Worm (Caenorhabditis elegans) whole organism, L2 larva: ENCODE results near the gene ssp-34.

Experiments
- C34F6.9 ChIP-seq: fragments of 150-350 bp; optimal IDR thresholded peaks from 2 replicates; lab custom pipeline; 2014; ENCODE audit warnings: missing biosample characterization, missing genetic modification characterization
- Y55F3AM.14 ChIP-seq: fragments of 200-800 bp; sonication (Bioruptor generic); optimal IDR thresholded peaks from 2 replicates; lab custom pipeline; 2018; ENCODE audit warnings: mild to moderate bottlenecking, missing genetic modification characterization, missing compliant biosample characterization
- ZK546.5 ChIP-seq: sonication (generic microtip); optimal IDR thresholded peaks from 2 replicates; lab custom pipeline; 2017; ENCODE audit warnings: missing biosample characterization, missing genetic modification characterization
- alr-1 ChIP-seq: fragments of 150-350 bp; optimal IDR thresholded peaks from 2 replicates; lab custom pipeline; 2014; ENCODE audit warnings: missing biosample characterization, missing genetic modification characterization
- ama-1 ChIP-seq: fragments of 150-350 bp; optimal IDR thresholded peaks from 2 replicates; lab custom pipeline; 2018; ENCODE audit warnings: inconsistent platforms
- ceh-82 ChIP-seq: fragments of 150-350 bp; optimal IDR thresholded peaks from 2 replicates; lab custom pipeline; 2014; ENCODE audit warnings: missing biosample characterization, missing genetic modification characterization
- crh-2 ChIP-seq: sonication (generic microtip); optimal IDR thresholded peaks from 2 replicates; lab custom pipeline; 2017; ENCODE audit warnings: missing biosample characterization, missing genetic modification characterization
- dmd-4 ChIP-seq: sonication (generic microtip); optimal IDR thresholded peaks from 2 replicates; lab custom pipeline; 2017; ENCODE audit warnings: missing biosample characterization, missing genetic modification characterization
- egl-27 ChIP-seq: sonication (generic microtip); optimal IDR thresholded peaks from 3 replicates; lab custom pipeline; 2017; ENCODE audit warnings: missing biosample characterization, missing genetic modification reagents, missing genetic modification characterization
- elt-1 ChIP-seq: fragments of 150-350 bp; optimal IDR thresholded peaks from 2 replicates; lab custom pipeline; 2014; ENCODE audit warnings: missing biosample characterization, missing genetic modification characterization
- elt-3 ChIP-seq: sonication (generic microtip); optimal IDR thresholded peaks from 2 replicates; lab custom pipeline; 2017; ENCODE audit warnings: missing biosample characterization, missing genetic modification characterization
- fos-1 ChIP-seq: fragments of 150-350 bp; optimal IDR thresholded peaks from 2 replicates; lab custom pipeline; 2014; ENCODE audit warnings: missing biosample characterization, missing genetic modification characterization
- gmeb-1 ChIP-seq: fragments of 150-350 bp; optimal IDR thresholded peaks from 2 replicates; lab custom pipeline; 2014; ENCODE audit warnings: missing biosample characterization, missing genetic modification characterization
- lsy-2 ChIP-seq, 2 experiments: fragments of 150-350 bp in 1 of 2; sonication (generic microtip) in 1 of 2; optimal IDR thresholded peaks; 2 replicates each; lab custom pipeline; 2014 to 2017; ENCODE audit warnings: missing biosample characterization in 2 of 2, missing genetic modification characterization in 2 of 2
- mab-5 ChIP-seq: fragments of 150-350 bp; optimal IDR thresholded peaks from 2 replicates; lab custom pipeline; 2014; ENCODE audit warnings: missing biosample characterization, missing genetic modification characterization
- mbf-1 ChIP-seq: sonication (generic microtip); optimal IDR thresholded peaks from 2 replicates; lab custom pipeline; 2017; ENCODE audit warnings: missing biosample characterization, missing genetic modification characterization
- mdl-1 ChIP-seq, 2 experiments: fragments of 150-350 bp in 1 of 2; sonication (generic microtip) in 1 of 2; optimal IDR thresholded peaks; 2 replicates each; lab custom pipeline; 2017; ENCODE audit warnings: missing biosample characterization in 2 of 2, missing genetic modification characterization in 2 of 2
- nhr-11 ChIP-seq: fragments of 150-350 bp; optimal IDR thresholded peaks from 2 replicates; lab custom pipeline; 2014; ENCODE audit warnings: missing biosample characterization, missing genetic modification characterization
- nhr-12 ChIP-seq: fragments of 150-350 bp; optimal IDR thresholded peaks from 2 replicates; lab custom pipeline; 2014; ENCODE audit warnings: missing biosample characterization, missing genetic modification characterization
- nhr-129 ChIP-seq: fragments of 150-350 bp; optimal IDR thresholded peaks from 2 replicates; lab custom pipeline; 2014; ENCODE audit warnings: missing biosample characterization, missing genetic modification characterization
- nhr-21 ChIP-seq: fragments of 150-350 bp; optimal IDR thresholded peaks from 2 replicates; lab custom pipeline; 2014; ENCODE audit warnings: missing biosample characterization, missing genetic modification characterization
- nhr-237 ChIP-seq: fragments of 150-350 bp; optimal IDR thresholded peaks from 2 replicates; lab custom pipeline; 2014; ENCODE audit warnings: missing biosample characterization, missing genetic modification characterization
- nhr-6 ChIP-seq: fragments of 150-350 bp; optimal IDR thresholded peaks from 2 replicates; lab custom pipeline; 2014; ENCODE audit warnings: missing biosample characterization, missing genetic modification characterization
- nhr-77 ChIP-seq: fragments of 150-350 bp; optimal IDR thresholded peaks from 2 replicates; lab custom pipeline; 2014; ENCODE audit warnings: missing biosample characterization, missing genetic modification characterization
- sem-4 ChIP-seq: fragments of 150-350 bp; optimal IDR thresholded peaks from 2 replicates; lab custom pipeline; 2014; ENCODE audit warnings: missing biosample characterization, missing genetic modification reagents, missing genetic modification characterization
- skn-1 ChIP-seq: sonication (generic microtip); optimal IDR thresholded peaks from 2 replicates; lab custom pipeline; 2017; ENCODE audit warnings: missing biosample characterization, missing genetic modification characterization
- sma-3 ChIP-seq: sonication (generic microtip); optimal IDR thresholded peaks from 2 replicates; lab custom pipeline; 2016; ENCODE audit warnings: missing genetic modification reagents, missing genetic modification characterization, missing compliant biosample characterization
- sma-9 ChIP-seq, 2 experiments: fragments of 150-350 bp in 1 of 2; sonication (generic microtip) in 1 of 2; optimal IDR thresholded peaks; 2 replicates each; lab custom pipeline; 2014 to 2016; ENCODE audit warnings: missing genetic modification characterization in 2 of 2, mild to moderate bottlenecking in 1 of 2, missing biosample characterization in 1 of 2, missing compliant biosample characterization in 1 of 2, missing genetic modification reagents in 1 of 2, moderate library complexity in 1 of 2
- snpc-4 ChIP-seq: fragments of 150-350 bp; optimal IDR thresholded peaks from 2 replicates; lab custom pipeline; 2014; ENCODE audit warnings: missing biosample characterization, missing genetic modification characterization
- unc-39 ChIP-seq: fragments of 150-350 bp; optimal IDR thresholded peaks from 2 replicates; lab custom pipeline; 2014; ENCODE audit warnings: missing biosample characterization, missing genetic modification characterization
- unc-55 ChIP-seq: fragments of 150-350 bp; sonication (generic microtip); optimal IDR thresholded peaks from 3 replicates; lab custom pipeline; 2014; ENCODE audit warnings: missing biosample characterization, missing genetic modification reagents, missing genetic modification characterization
- zag-1 ChIP-seq: fragments of 150-350 bp; optimal IDR thresholded peaks from 2 replicates; lab custom pipeline; 2014; ENCODE audit warnings: missing biosample characterization, missing genetic modification characterization
- ztf-1 ChIP-seq: fragments of 200-800 bp; sonication (Bioruptor generic); conservative IDR thresholded peaks from 2 replicates; pipeline ENCODE4 v1.3.6; 2022; ENCODE audit warnings: missing genetic modification characterization, missing compliant biosample characterization
- ztf-11 ChIP-seq: sonication (generic microtip); optimal IDR thresholded peaks from 2 replicates; lab custom pipeline; 2017; ENCODE audit warnings: missing biosample characterization, missing genetic modification characterization
- ztf-4 ChIP-seq: fragments of 150-350 bp; optimal IDR thresholded peaks from 2 replicates; lab custom pipeline; 2014; ENCODE audit warnings: missing biosample characterization, missing genetic modification characterization

ssp-34 gene

DNA sequence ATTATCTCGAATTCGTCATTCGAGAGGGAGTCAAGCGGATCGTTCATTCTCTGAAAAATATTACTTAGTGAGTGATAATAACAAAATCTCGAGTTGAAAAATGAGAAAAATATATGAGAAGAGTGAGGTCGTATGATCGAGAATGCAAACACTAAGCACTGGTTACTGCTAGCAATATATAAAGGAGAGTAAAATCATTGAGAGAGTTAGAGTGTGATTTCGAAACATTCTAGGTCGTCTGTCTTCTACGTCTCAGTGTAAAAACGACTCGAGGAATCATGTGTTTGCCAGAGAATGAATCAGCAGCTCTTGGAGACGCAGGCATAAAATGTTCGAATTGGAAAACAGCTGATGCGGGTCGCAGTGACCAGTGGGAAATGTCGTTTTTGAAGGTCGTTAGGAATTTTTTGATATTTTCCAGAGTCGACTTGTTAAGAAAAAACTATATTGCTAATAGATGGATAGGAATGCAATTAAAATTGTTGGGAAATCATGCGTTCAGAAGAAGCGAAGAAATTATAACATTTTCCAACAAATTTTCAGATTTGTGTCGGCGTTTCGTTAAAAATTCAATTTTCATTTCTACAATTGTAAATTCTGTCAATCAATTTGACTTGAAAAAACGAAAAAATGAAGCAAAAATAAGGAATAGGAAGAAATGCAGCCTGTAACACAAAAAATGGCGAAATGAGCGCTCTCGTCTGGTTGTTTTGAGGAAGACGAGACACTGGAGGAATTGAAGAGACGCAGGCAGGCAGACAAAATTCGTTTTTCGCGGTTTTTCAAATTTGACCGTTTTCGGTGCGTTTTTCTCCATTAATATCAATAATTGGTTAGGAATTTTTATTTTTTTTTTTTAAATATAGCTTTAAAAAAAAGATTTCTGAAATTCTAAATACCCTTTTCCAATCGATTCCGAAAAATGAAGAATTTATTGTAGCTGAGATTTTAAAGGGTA, 41.1 kb downstream of the ssp-34 start, which contains the start of gene allo-1 (continued):
- TF ChIP-seq nhr-237 (tag; lab: Kevin White, UChicago) (no peak), Y55F3AM.14 (GFP tag; lab: Kevin White, UChicago) (no peak), C34F6.9 (tag; lab: Kevin White, UChicago) (peak; percentile 86), ztf-1 (no peak), mdl-1 (tag; optimal IDR thresholded peaks at IDR 0.05; lab: Kevin White, UChicago) (no peak), elt-1 (tag; lab: Kevin White, UChicago) (no peak), sma-9 (GFP tag; optimal IDR thresholded peaks at IDR 0.05; lab: Kevin White, UChicago) (peak; percentile 92), sma-9 (tag; optimal IDR thresholded peaks at IDR 0.05; lab: Kevin White, UChicago) (no peak), ZK546.5 (tag; lab: Kevin White, UChicago) (no peak), gmeb-1 (tag; lab: Kevin White, UChicago) (peak; percentile 91), ceh-82 (tag; lab: Kevin White, UChicago) (no peak), dmd-4 (no peak), fos-1 (peak; percentile 95), sma-3 (GFP tag; lab: Kevin White, UChicago) (peak; percentile 69), nhr-11 (tag; lab: Kevin White, UChicago) (no peak), crh-2 (peak; percentile 68)

DNA sequence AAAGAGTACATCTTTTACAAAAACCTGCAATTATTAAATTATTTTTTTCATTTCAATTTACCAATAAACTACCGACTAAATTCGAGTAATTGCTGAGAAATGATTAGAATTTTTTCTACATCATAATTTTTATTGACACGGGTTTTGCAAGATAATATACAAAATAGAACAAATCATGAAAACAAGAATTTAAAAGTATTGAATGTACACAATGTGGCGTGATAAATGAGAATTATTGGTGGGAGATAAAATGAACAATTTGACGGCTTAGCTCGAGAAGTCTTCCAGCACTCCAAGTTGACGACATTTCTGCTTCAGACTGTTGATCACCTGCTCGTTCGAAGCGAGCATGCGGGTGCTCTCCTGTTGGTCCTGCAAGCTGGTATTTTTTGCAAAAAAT, 43.2 kb downstream of the ssp-34 start, which contains the start of gene R102.4:
TSS of gene R102.4 (minus strand) at position 101 of the 400 bp plus-strand sequence.
- TF ChIP-seq snpc-4 (tag; lab: Kevin White, UChicago) (no peak), sma-9 (GFP tag; optimal IDR thresholded peaks at IDR 0.05; lab: Kevin White, UChicago) (no peak), sma-9 (tag; optimal IDR thresholded peaks at IDR 0.05; lab: Kevin White, UChicago) (no peak), nhr-21 (tag; lab: Kevin White, UChicago) (no peak), crh-2 (no peak), ceh-82 (tag; lab: Kevin White, UChicago) (no peak), C34F6.9 (tag; lab: Kevin White, UChicago) (no peak), unc-39 (tag; lab: Kevin White, UChicago) (no peak), nhr-12 (no peak), Y55F3AM.14 (GFP tag; lab: Kevin White, UChicago) (no peak), gmeb-1 (tag; lab: Kevin White, UChicago) (no peak), ZK546.5 (tag; lab: Kevin White, UChicago) (no peak), elt-3 (tag; lab: Kevin White, UChicago) (no peak), ama-1 (lab: Kevin White, UChicago) (no peak), fos-1 (no peak), nhr-129 (tag; lab: Kevin White, UChicago) (no peak), sma-3 (GFP tag; lab: Kevin White, UChicago) (no peak), mbf-1 (no peak), mdl-1 (tag; optimal IDR thresholded peaks at IDR 0.05; lab: Kevin White, UChicago) (no peak)

DNA sequence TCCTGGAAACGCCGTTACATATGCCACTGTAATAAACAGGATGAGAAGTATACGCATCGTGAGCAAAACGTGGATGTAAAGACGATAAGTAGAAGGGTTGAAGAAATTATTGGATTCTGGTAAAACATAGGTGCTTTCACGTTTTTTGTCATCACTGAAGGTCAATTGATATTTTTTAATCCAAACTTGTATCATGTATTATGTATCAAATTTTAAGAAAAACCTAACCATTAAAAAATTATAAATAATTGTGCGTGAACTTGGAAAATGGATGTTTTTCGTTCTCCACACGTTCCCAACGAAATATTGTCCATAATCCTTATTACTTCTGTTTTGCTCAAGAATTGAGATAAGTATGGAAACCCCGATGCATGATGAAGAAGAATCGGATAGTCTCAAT, 48.3 kb downstream of the ssp-34 start, which contains the start of gene R102.8:
TSS of gene R102.8 (minus strand) at position 101 of the 400 bp plus-strand sequence.
- TF ChIP-seq elt-1 (tag; lab: Kevin White, UChicago) (no peak), nhr-129 (tag; lab: Kevin White, UChicago) (no peak), nhr-21 (tag; lab: Kevin White, UChicago) (no peak), alr-1 (no peak), lsy-2 (tag; optimal IDR thresholded peaks at IDR 0.05; lab: Kevin White, UChicago) (no peak), ztf-11 (tag; lab: Kevin White, UChicago) (no peak), sma-3 (GFP tag; lab: Kevin White, UChicago) (no peak), nhr-77 (tag; lab: Kevin White, UChicago) (no peak), unc-55 (no peak), skn-1 (tag; lab: Kevin White, UChicago) (no peak), mdl-1 (tag; optimal IDR thresholded peaks at IDR 0.05; lab: Kevin White, UChicago) (no peak), crh-2 (no peak), unc-39 (tag; lab: Kevin White, UChicago) (no peak), ztf-1 (no peak), nhr-6 (tag; lab: Kevin White, UChicago) (no peak), zag-1 (tag; lab: Kevin White, UChicago) (no peak), egl-27 (no peak), sem-4 (tag; lab: Kevin White, UChicago) (no peak), mab-5 (no peak), ztf-4 (tag; lab: Kevin White, UChicago) (no peak)
